Fruit fly (Drosophila melanogaster): ENCODE results near the gene CG4022.
A peak's percentile ranks its signal among the peaks of the same experiment; 100 is the strongest.

The CG4022 gene

dm6 chr3L:9441907-9442479 is 31.4 kb upstream of the CG4022 start, which contains the start of the genes Bet3 and Nf-YA (continued):
- no peak for TF ChIP-seq dac (GFP tag; optimal IDR thresholded peaks at IDR 0.05)
- no peak for TF ChIP-seq CG6808 (GFP tag; optimal IDR thresholded peaks at IDR 0.05)
- no peak for TF ChIP-seq CG4318 (GFP tag; optimal IDR thresholded peaks at IDR 0.05)
- peak; percentile 44 for TF ChIP-seq CG31627 (GFP tag; optimal IDR thresholded peaks at IDR 0.05)
- no peak for TF ChIP-seq Lpt (GFP tag; optimal IDR thresholded peaks at IDR 0.05)
- TF ChIP-seq CG11762 (GFP tag; optimal IDR thresholded peaks at IDR 0.05; ENCODE audit: insufficient read depth): no peak
- TF ChIP-seq vri (GFP tag; optimal IDR thresholded peaks at IDR 0.05): no peak
- TF ChIP-seq lz (GFP tag; optimal IDR thresholded peaks at IDR 0.05): peak; percentile 52
- peak; percentile 48 for TF ChIP-seq Sox14 (GFP tag; optimal IDR thresholded peaks at IDR 0.05)
- TF ChIP-seq achi (GFP tag; optimal IDR thresholded peaks at IDR 0.05): peak; percentile 31
- TF ChIP-seq acj6 (GFP tag; optimal IDR thresholded peaks at IDR 0.05): no peak
- TF ChIP-seq CG6792 (GFP tag; optimal IDR thresholded peaks at IDR 0.05): peak; percentile 12
- TF ChIP-seq Eip75B (GFP tag; optimal IDR thresholded peaks at IDR 0.05): no peak
- TF ChIP-seq CG6163 (GFP tag; IDR thresholded peaks at IDR 0.05): no peak
- TF ChIP-seq Hr38 (GFP tag; optimal IDR thresholded peaks at IDR 0.05): no peak

DNA sequence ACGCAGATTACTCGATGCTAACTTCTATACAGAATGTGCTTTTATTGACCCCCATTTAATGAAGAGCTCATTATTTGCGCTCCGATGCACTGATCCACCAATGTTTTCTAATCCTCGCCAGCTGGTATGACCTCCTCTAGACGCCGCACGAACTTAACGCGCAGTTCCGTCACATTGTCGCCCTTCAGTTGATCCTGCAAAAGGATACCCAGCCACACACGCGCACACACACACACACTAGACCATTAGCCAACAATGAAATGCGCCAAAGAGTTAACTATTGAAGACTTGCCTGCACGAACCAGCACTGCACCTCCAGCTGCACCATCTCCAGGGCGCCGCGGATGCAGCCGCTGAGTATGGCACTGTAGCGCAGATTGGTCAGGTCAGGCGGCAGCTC is 28.2 kb upstream of the CG4022 start:
- no peak for TF ChIP-seq CG7368 (GFP tag; optimal IDR thresholded peaks at IDR 0.05)
- no peak for TF ChIP-seq CG15336 (GFP tag; IDR thresholded peaks at IDR 0.05)
- TF ChIP-seq topi (GFP tag; optimal IDR thresholded peaks at IDR 0.05): no peak
- no peak for TF ChIP-seq achi (GFP tag; optimal IDR thresholded peaks at IDR 0.05)
- no peak for TF ChIP-seq CG8319 (GFP tag; optimal IDR thresholded peaks at IDR 0.05)
- TF ChIP-seq svp (GFP tag): no peak
- no peak for TF ChIP-seq CG8119 (GFP tag; IDR thresholded peaks at IDR 0.05)
- TF ChIP-seq CG6792 (GFP tag; optimal IDR thresholded peaks at IDR 0.05): no peak
- no peak for TF ChIP-seq CG10631 (GFP tag; optimal IDR thresholded peaks at IDR 0.05)
- no peak for TF ChIP-seq Sox102F (GFP tag; optimal IDR thresholded peaks at IDR 0.05)
- no peak for TF ChIP-seq CG3919 (GFP tag; optimal IDR thresholded peaks at IDR 0.05)
- no peak for TF ChIP-seq Lpt (GFP tag; optimal IDR thresholded peaks at IDR 0.05)

DNA sequence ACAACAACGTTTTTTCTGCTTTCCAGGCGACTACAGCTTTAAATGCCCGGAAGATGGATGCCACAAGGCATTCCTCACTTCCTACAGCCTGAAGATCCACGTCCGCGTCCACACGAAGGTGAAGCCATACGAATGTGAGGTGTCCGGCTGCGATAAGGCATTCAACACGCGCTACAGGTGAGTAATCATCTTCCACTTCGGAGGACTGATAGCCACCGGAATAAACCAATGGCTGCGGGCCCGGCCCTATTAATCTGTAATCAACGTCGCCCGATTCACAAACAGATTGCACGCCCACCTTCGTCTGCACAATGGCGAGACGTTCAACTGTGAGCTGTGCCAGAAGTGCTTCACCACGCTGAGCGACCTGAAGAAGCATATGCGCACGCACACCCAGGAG is 25.2 kb upstream of the CG4022 start:
- no peak for TF ChIP-seq Sox102F (GFP tag; optimal IDR thresholded peaks at IDR 0.05)
- no peak for TF ChIP-seq CG9139 (GFP tag; optimal IDR thresholded peaks at IDR 0.05)
- no peak for TF ChIP-seq fd59A (GFP tag; optimal IDR thresholded peaks at IDR 0.05)
- no peak for TF ChIP-seq vri (GFP tag; optimal IDR thresholded peaks at IDR 0.05)

DNA sequence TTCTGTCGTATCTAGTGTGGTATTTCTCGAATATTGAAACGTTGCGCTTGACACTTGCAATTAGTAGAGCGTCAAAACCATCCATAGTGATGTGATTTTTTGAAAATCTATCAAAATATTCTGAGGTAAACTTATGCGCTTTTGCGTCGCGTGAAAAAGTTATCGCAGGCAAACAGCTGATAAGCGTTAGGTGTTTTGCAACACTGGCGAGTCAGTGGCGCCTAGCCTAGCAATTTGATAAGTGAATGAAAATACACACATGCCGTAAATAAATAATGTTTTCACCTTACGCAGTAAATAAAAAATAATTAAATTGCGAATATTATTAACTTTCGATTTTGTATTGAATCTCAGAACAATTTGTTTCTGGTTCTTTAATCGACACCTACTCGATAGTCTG is 24.7 kb upstream of the CG4022 start, which contains the start of gene CG42526:
CG42526 (minus strand) TSS at position 85 of the 400 bp plus-strand sequence.
- TF ChIP-seq CG11294 (GFP tag; IDR thresholded peaks at IDR 0.05) (no peak), Lpt (GFP tag; optimal IDR thresholded peaks at IDR 0.05) (no peak), CG8119 (GFP tag; IDR thresholded peaks at IDR 0.05) (peak; percentile 35; the same call in 1 of the 3 replicates), fkh (GFP tag; optimal IDR thresholded peaks at IDR 0.05) (no peak), CG15336 (GFP tag; IDR thresholded peaks at IDR 0.05) (peak; percentile 57), CG6163 (GFP tag; IDR thresholded peaks at IDR 0.05) (no peak), Hr39 (GFP tag; optimal IDR thresholded peaks at IDR 0.05) (peak; percentile 71), Sox14 (GFP tag; optimal IDR thresholded peaks at IDR 0.05) (peak; percentile 58), vri (GFP tag; optimal IDR thresholded peaks at IDR 0.05) (peak; percentile 41), CG6808 (GFP tag; optimal IDR thresholded peaks at IDR 0.05) (no peak), ss (GFP tag; optimal IDR thresholded peaks at IDR 0.05) (no peak), esn (GFP tag; optimal IDR thresholded peaks at IDR 0.05) (peak; percentile 78), Eip78C (GFP tag) (peak; percentile 61), Eip75B (GFP tag; optimal IDR thresholded peaks at IDR 0.05) (peak; percentile 59), lz (GFP tag; optimal IDR thresholded peaks at IDR 0.05) (peak; percentile 57), topi (GFP tag; optimal IDR thresholded peaks at IDR 0.05) (peak; percentile 33), acj6 (GFP tag; optimal IDR thresholded peaks at IDR 0.05) (peak; percentile 51), Hr38 (GFP tag; optimal IDR thresholded peaks at IDR 0.05) (no peak), achi (GFP tag; optimal IDR thresholded peaks at IDR 0.05) (peak; percentile 65), salr (GFP tag; optimal IDR thresholded peaks at IDR 0.05) (peak in 1 of 2 experiments; percentile 43), CG32006 (GFP tag; optimal IDR thresholded peaks at IDR 0.05) (peak; percentile 56), CG34406 (GFP tag; optimal IDR thresholded peaks at IDR 0.05) (no peak), pdm3 (GFP tag; optimal IDR thresholded peaks at IDR 0.05) (peak; percentile 75), dac (GFP tag; optimal IDR thresholded peaks at IDR 0.05) (no peak), CG10669 (GFP tag; optimal IDR thresholded peaks at IDR 0.05) (no peak), CG31627 (GFP tag; optimal IDR thresholded peaks at IDR 0.05) (peak; percentile 67), net (GFP tag; optimal IDR thresholded peaks at IDR 0.05) (peak; percentile 32), Sox15 (GFP tag; optimal IDR thresholded peaks at IDR 0.05) (peak; percentile 28), CG7368 (GFP tag; optimal IDR thresholded peaks at IDR 0.05) (no peak), CG1621 (tag; optimal IDR thresholded peaks at IDR 0.05) (no peak), CG11902 (GFP tag; optimal IDR thresholded peaks at IDR 0.05) (no peak), Blimp-1 (GFP tag; optimal IDR thresholded peaks at IDR 0.05) (no peak), CG3032 (tag; optimal IDR thresholded peaks at IDR 0.05) (peak; percentile 24)
